Worm (Caenorhabditis elegans): ENCODE measurements around the gene ttbk-3.

ttbk-3 gene

DNA sequence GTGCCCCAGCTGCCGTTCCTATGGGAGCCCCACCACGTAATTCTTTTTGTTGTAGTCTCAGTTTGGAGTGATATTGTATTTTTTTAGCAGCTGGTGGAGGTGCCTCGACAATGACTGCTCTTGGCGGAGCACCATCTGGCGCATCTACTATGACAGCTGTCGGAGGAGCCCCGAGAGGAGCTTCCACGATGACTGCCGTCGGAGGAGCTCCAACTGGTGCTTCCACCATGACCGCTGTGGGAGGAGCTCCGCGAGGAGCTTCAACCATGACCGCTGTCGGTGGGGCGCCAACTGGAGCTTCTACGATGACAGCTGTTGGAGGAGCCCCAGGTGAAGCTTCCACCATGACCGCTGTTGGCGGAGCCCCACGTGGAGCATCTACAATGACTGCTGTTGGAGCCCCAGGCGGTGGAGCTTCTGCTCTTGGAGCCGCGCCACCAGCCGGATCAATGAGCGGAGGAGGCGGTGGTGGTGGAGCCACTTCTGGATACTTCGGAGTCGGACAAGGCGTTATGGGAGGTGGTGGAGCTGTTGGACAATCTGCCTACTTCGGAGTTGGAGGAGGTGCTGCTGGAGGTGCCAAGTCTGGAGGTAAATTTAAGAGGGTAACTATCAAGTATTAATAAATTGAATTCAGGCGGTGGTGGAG is 36.8 kb downstream of the ttbk-3 start:
- TF ChIP-seq aly-1 (tag; optimal IDR thresholded peaks at IDR 0.05) (peak; percentile 50), scrt-1 (GFP tag; IDR thresholded peaks at IDR 0.05) (no peak), tbx-11 (GFP tag; IDR thresholded peaks at IDR 0.05) (no peak), pes-1 (GFP tag; IDR thresholded peaks at IDR 0.05) (no peak), ceh-13 (GFP tag; optimal IDR thresholded peaks at IDR 0.05) (no peak), flt-1 (GFP tag; IDR thresholded peaks at IDR 0.05) (no peak)

DNA sequence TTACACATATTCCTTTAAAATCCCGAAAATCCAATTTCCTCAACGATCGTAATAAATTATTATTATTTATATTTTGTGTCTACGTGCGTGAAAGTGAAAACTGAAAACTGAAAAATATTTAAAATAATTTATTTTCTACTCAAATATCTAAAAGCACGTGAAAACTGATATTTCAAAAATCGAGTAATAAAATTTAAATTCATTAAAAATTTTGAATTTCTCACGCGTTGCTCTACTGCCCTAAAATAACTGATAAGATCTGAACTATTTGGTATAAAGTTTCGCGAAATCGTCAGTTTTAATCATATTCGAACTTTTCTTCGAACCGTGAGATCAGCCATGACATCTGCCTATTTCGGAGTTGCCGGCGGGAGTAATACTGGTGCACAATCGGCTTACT is 37.5 kb downstream of the ttbk-3 start, which contains the start of gene ssq-1:
Gene ssq-1, plus strand, starts transcription at position 301 of the 400 bp plus-strand sequence.
- TF ChIP-seq hnd-1 (tag; optimal IDR thresholded peaks at IDR 0.05), result no peak
- no peak for TF ChIP-seq tbx-11 (GFP tag; IDR thresholded peaks at IDR 0.05)
- no peak for TF ChIP-seq hmbx-1 (tag; optimal IDR thresholded peaks at IDR 0.05)
- TF ChIP-seq ceh-36 (tag; optimal IDR thresholded peaks at IDR 0.05), result no peak
- TF ChIP-seq ama-1 (optimal IDR thresholded peaks at IDR 0.05), result no peak
- TF ChIP-seq hmg-4 (GFP tag; optimal IDR thresholded peaks at IDR 0.05), result no peak

DNA sequence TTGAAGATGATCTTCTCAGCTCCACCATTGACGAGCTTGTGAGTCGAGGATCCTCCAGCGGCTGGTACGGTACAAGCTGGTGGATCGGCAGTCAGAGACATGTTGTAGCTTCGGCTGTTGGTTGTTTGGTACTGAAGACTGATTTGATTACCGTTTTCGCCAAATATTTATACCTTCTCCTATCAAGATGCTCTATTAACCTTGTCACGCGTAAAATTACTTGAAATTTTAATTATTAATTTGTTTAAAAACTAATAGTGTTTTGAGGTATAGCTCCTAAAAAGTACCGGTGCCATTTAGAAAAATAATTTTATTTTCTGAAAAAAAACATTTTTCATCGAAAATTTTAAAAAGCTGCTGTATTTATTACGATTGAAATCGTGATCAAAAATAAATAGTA is 38.8 kb downstream of the ttbk-3 start, which contains the start of gene ssp-10:
Gene ssp-10, minus strand, starts transcription at position 101 of the 400 bp plus-strand sequence.
- TF ChIP-seq sea-1 (GFP tag; conservative IDR thresholded peaks at IDR 0.05) (no peak), flt-1 (GFP tag; IDR thresholded peaks at IDR 0.05) (no peak), tbx-11 (GFP tag; IDR thresholded peaks at IDR 0.05) (no peak), tbx-37 (GFP tag; conservative IDR thresholded peaks at IDR 0.05) (no peak), pes-1 (GFP tag; IDR thresholded peaks at IDR 0.05) (no peak), aly-1 (tag; optimal IDR thresholded peaks at IDR 0.05) (no peak), ceh-13 (GFP tag; optimal IDR thresholded peaks at IDR 0.05) (no peak), tra-4 (tag; optimal IDR thresholded peaks at IDR 0.05) (no peak), hmg-4 (GFP tag; optimal IDR thresholded peaks at IDR 0.05) (no peak), hmbx-1 (tag; optimal IDR thresholded peaks at IDR 0.05) (no peak), ets-7 (tag; optimal IDR thresholded peaks at IDR 0.05) (no peak), scrt-1 (GFP tag; IDR thresholded peaks at IDR 0.05) (no peak), hnd-1 (tag; optimal IDR thresholded peaks at IDR 0.05) (no peak), B0310.2 (tag; optimal IDR thresholded peaks at IDR 0.05) (no peak), ama-1 (optimal IDR thresholded peaks at IDR 0.05) (no peak), ceh-36 (tag; optimal IDR thresholded peaks at IDR 0.05) (no peak), F13C5.2 (tag; optimal IDR thresholded peaks at IDR 0.05) (no peak)

DNA sequence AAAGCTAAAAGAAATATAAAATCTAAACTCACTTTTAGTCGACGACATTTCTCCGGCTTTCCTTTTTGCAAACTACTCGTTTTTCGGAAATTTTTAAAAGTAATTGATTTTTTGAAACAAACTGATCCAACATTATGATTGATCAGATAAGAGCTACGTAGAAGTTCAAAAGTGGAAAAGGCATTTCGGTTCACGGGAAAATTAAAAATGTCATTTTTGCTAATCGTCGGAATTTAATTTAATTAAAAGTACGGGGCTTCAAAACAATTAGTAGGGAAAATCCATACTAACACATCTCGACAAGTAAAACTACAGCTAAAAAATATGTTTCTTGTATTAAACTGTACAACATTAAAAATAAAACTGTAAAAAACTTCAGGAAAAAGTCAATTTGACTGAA is 40.1 kb downstream of the ttbk-3 start, which contains the start of gene K07F5.8:
Gene K07F5.8, minus strand, starts transcription at position 101 of the 400 bp plus-strand sequence.
- TF ChIP-seq B0310.2 (tag; optimal IDR thresholded peaks at IDR 0.05) (no peak), hmg-4 (GFP tag; optimal IDR thresholded peaks at IDR 0.05) (no peak), tra-4 (tag; optimal IDR thresholded peaks at IDR 0.05) (no peak), aly-1 (tag; optimal IDR thresholded peaks at IDR 0.05) (no peak), tbx-11 (GFP tag; IDR thresholded peaks at IDR 0.05) (no peak), sea-1 (GFP tag; conservative IDR thresholded peaks at IDR 0.05) (no peak), tbx-37 (GFP tag; conservative IDR thresholded peaks at IDR 0.05) (no peak), flt-1 (GFP tag; IDR thresholded peaks at IDR 0.05) (no peak)

DNA sequence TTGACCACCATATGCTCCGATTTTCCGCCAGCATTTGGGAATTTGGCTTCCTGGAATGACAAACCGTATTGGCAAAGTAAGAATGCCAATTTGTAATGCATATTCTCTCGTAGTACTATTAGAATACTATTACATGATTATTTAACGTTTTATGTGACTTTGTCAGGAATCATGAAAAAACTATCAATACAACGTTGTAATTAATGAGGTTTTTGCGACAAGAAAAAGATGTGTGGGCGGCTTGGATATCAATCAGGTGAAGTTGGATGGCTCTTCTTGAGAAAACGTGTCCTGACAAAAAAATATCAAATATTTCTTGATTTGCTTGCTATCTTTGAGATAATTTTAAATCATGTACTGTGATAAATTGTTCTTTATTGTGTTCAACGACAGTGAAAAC is 41.7 kb downstream of the ttbk-3 start, which contains the start of gene K07F5.7:
Gene K07F5.7, minus strand, starts transcription at position 101 of the 400 bp plus-strand sequence.
- TF ChIP-seq sea-1 (GFP tag; conservative IDR thresholded peaks at IDR 0.05) (no peak), ceh-36 (tag; optimal IDR thresholded peaks at IDR 0.05) (no peak), ets-7 (tag; optimal IDR thresholded peaks at IDR 0.05) (no peak)

DNA sequence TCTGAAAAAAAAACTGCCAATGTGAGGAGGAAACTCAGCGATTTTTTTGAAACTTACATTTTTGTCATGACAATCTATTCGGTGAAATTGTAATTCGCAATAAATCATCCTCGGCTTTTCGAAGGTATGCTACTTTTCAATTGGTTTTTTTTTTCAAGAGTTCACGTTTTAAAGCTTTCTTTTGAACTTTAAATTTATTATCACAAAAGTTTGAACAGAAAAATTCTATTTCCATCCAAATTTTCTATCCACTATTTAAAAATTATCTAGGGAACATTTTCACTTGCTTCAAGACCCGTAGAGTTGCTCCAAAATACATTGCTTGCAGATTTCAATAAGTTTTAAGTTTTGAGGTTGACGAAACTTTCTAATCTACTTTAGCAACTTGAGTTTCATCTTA is 43.2 kb downstream of the ttbk-3 start, which contains the start of gene K07F5.6:
Gene K07F5.6, minus strand, starts transcription at position 101 of the 400 bp plus-strand sequence.
- TF ChIP-seq tra-4 (tag; optimal IDR thresholded peaks at IDR 0.05), result no peak
- TF ChIP-seq B0310.2 (tag; optimal IDR thresholded peaks at IDR 0.05), result no peak
- TF ChIP-seq ama-1 (optimal IDR thresholded peaks at IDR 0.05), result no peak
- TF ChIP-seq pes-1 (GFP tag; IDR thresholded peaks at IDR 0.05), result no peak
- no peak for TF ChIP-seq hmbx-1 (tag; optimal IDR thresholded peaks at IDR 0.05)
- no peak for TF ChIP-seq tbx-11 (GFP tag; IDR thresholded peaks at IDR 0.05)
- no peak for TF ChIP-seq ets-7 (tag; optimal IDR thresholded peaks at IDR 0.05)
- TF ChIP-seq hmg-4 (GFP tag; optimal IDR thresholded peaks at IDR 0.05), result no peak
- no peak for TF ChIP-seq ceh-13 (GFP tag; optimal IDR thresholded peaks at IDR 0.05)

DNA sequence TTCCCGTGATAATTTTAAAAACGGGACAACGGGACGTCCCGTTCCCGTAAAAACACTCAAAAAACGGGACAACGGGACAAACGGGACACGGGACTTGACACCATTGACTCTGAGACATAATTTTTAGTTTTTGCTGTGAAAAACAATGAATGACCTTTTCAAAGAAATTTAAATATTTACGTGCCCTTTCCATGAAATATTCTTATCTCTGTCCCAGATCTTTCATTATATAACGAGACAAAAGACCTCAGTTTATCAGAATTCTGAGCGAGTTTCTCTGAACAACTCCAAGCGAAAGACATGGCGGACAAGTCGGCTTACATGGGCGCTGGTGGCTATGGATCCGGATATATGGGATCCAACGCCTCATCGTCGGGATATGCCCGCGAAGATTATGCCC is 46.0 kb downstream of the ttbk-3 start, which contains the start of gene nspd-2:
Gene nspd-2, plus strand, starts transcription at position 301 of the 400 bp plus-strand sequence.
- no peak for TF ChIP-seq ceh-36 (tag; optimal IDR thresholded peaks at IDR 0.05)
- TF ChIP-seq sea-1 (GFP tag; conservative IDR thresholded peaks at IDR 0.05), result no peak
- TF ChIP-seq scrt-1 (GFP tag; IDR thresholded peaks at IDR 0.05), result no peak
- TF ChIP-seq ceh-13 (GFP tag; optimal IDR thresholded peaks at IDR 0.05), result no peak

DNA sequence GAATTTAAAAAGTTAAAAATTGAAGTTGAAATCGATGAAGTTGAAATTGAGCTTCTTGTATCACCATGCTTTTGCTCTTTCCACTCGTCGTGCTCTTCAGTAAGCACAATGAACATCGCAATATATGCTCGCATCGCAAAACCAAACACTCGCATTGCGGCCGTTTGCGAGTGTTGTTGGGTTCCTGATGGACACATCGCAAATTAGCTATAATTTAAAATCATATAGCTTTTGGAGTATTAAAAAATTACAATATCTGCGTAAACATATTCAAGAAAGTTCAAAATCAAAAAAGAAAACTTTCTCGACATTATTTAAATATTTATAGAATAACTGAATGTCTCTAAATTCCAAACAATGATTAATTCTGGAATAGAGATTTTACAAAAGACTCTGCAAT is 47.7 kb downstream of the ttbk-3 start, which contains the start of gene K07F5.17:
Gene K07F5.17, plus strand, starts transcription at position 301 of the 400 bp plus-strand sequence.
- TF ChIP-seq tbx-11 (GFP tag; IDR thresholded peaks at IDR 0.05), result no peak
- no peak for TF ChIP-seq tbx-37 (GFP tag; conservative IDR thresholded peaks at IDR 0.05)
- TF ChIP-seq ceh-13 (GFP tag; optimal IDR thresholded peaks at IDR 0.05), result no peak
- no peak for TF ChIP-seq F13C5.2 (tag; optimal IDR thresholded peaks at IDR 0.05)
- no peak for TF ChIP-seq hnd-1 (tag; optimal IDR thresholded peaks at IDR 0.05)
- no peak for TF ChIP-seq hmg-4 (GFP tag; optimal IDR thresholded peaks at IDR 0.05)
- TF ChIP-seq flt-1 (GFP tag; IDR thresholded peaks at IDR 0.05), result no peak

All from whole organism, early embryonic.